Fruit fly (Drosophila melanogaster) whole organism, adult: ENCODE results near the gene gdl-ORF39.

Source experiments
- CG11617 ChIP-seq: fragments of 200-800 bp; sonication (Bioruptor generic); optimal IDR thresholded peaks from 2 replicates; lab custom pipeline; 2017; ENCODE audit warnings: mild to moderate bottlenecking, missing biosample characterization, missing genetic modification reagents, missing genetic modification characterization
- CG12768 ChIP-seq: fragments of 200-800 bp; sonication (Bioruptor generic); optimal IDR thresholded peaks from 2 replicates; lab custom pipeline; 2017; ENCODE audit warnings: missing biosample characterization, missing genetic modification characterization, mild to moderate bottlenecking, moderate library complexity, missing genetic modification reagents
- CG14711 ChIP-seq: fragments of 200-800 bp; sonication (Bioruptor generic); optimal IDR thresholded peaks from 2 replicates; lab custom pipeline; 2018; ENCODE audit warnings: missing biosample characterization, mild to moderate bottlenecking, missing genetic modification characterization, moderate library complexity
- CG1620 ChIP-seq: fragments of 200-800 bp; sonication (Bioruptor generic); optimal IDR thresholded peaks from 2 replicates; lab custom pipeline; 2016; ENCODE audit warnings: missing biosample characterization, missing genetic modification characterization
- CG33017 ChIP-seq: fragments of 200-800 bp; sonication (Bioruptor generic); optimal IDR thresholded peaks from 2 replicates; lab custom pipeline; 2018; ENCODE audit warnings: missing biosample characterization, mild to moderate bottlenecking, missing genetic modification characterization, moderate library complexity
- CG5204 ChIP-seq: fragments of 200-800 bp; sonication (Bioruptor generic); optimal IDR thresholded peaks from 2 replicates; lab custom pipeline; 2016; ENCODE audit warnings: missing biosample characterization, missing genetic modification characterization
- CG7045 ChIP-seq: fragments of 200-800 bp; sonication (Bioruptor generic); optimal IDR thresholded peaks from 2 replicates; lab custom pipeline; 2017; ENCODE audit warnings: missing biosample characterization, mild to moderate bottlenecking, missing genetic modification characterization
- CG7101 ChIP-seq: fragments of 200-800 bp; sonication (Bioruptor generic); optimal IDR thresholded peaks from 2 replicates; lab custom pipeline; 2018; ENCODE audit warnings: missing biosample characterization, mild to moderate bottlenecking, missing genetic modification characterization, moderate library complexity
- Clk ChIP-seq: fragments of 200-800 bp; sonication (Bioruptor generic); optimal IDR thresholded peaks from 2 replicates; lab custom pipeline; 2017; ENCODE audit warnings: missing biosample characterization, missing genetic modification characterization
- Crg-1 ChIP-seq: fragments of 200-800 bp; sonication (Bioruptor generic); optimal IDR thresholded peaks from 2 replicates; lab custom pipeline; 2016; ENCODE audit warnings: missing biosample characterization, missing genetic modification characterization
- Hr96 ChIP-seq: fragments of 200-800 bp; sonication (Bioruptor generic); optimal IDR thresholded peaks from 2 replicates; lab custom pipeline; 2016; ENCODE audit warnings: missing biosample characterization, missing genetic modification characterization
- Mnt ChIP-seq: fragments of 200-800 bp; sonication (Bioruptor generic); optimal IDR thresholded peaks from 2 replicates; lab custom pipeline; 2016; ENCODE audit warnings: missing biosample characterization, mild to moderate bottlenecking, missing genetic modification characterization
- bab1 ChIP-seq: fragments of 200-800 bp; sonication (Bioruptor generic); optimal IDR thresholded peaks from 3 replicates; lab custom pipeline; 2019; ENCODE audit warnings: missing biosample characterization, mild to moderate bottlenecking, missing genetic modification characterization, moderate library complexity
- cic ChIP-seq: fragments of 200-800 bp; sonication (Bioruptor generic); optimal IDR thresholded peaks from 2 replicates; lab custom pipeline; 2017; ENCODE audit warnings: missing biosample characterization, mild to moderate bottlenecking, missing genetic modification characterization, moderate library complexity
- cnc ChIP-seq, 2 experiments: fragments of >200 bp; optimal IDR thresholded peaks; 2 replicates each; lab custom pipeline; 2017
- kay ChIP-seq: fragments of 200-800 bp; sonication (Bioruptor generic); peaks from one replicate; lab custom pipeline; 2016; ENCODE audit warnings: missing biosample characterization, missing genetic modification characterization, borderline replicate concordance
- ovo ChIP-seq: fragments of 200-800 bp; sonication (Bioruptor generic); optimal IDR thresholded peaks from 2 replicates; lab custom pipeline; 2016; ENCODE audit warnings: missing biosample characterization, missing genetic modification characterization
- pad ChIP-seq: fragments of 200-800 bp; sonication (Bioruptor generic); optimal IDR thresholded peaks from 3 replicates; lab custom pipeline; 2017; ENCODE audit warnings: missing biosample characterization, missing genetic modification characterization, mild to moderate bottlenecking, moderate library complexity, missing genetic modification reagents
- tj ChIP-seq: fragments of 200-800 bp; sonication (Bioruptor generic); optimal IDR thresholded peaks from 3 replicates; lab custom pipeline; 2017; ENCODE audit warnings: missing biosample characterization, mild to moderate bottlenecking, missing genetic modification characterization, moderate library complexity
- toe ChIP-seq: fragments of 200-800 bp; sonication (Bioruptor generic); optimal IDR thresholded peaks from 2 replicates; lab custom pipeline; 2016; ENCODE audit warnings: missing biosample characterization, missing genetic modification characterization

Gene gdl-ORF39

DNA sequence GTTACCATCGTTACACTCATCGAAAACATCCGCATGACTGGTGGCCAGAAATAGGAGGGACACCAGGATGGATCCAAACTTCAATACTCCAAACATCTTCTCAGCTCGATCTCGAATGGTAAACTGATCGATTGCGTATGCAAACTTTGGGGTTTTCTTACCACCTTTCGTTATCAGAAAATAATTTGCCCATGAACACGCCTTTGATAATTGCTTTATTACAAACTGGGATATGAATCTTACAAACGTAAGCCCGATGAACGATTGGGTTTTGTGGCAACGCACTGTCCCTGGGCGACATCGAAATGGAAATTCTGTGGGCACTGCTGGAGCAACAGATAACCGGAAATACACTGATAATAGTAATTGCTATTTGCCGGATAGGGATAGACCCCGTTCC lies 17.5 kb downstream of the gdl-ORF39 start, which contains the start of gene CG33985:
Gene CG33985, minus strand, starts transcription at position 101 of the 400 bp plus-strand sequence.
- TF ChIP-seq CG7101 (tag; lab: Kevin White, UChicago) (no peak), tj (GFP tag; lab: Kevin White, UChicago) (no peak), cnc (optimal IDR thresholded peaks at IDR 0.05; lab: Kevin White, UChicago) (no peak), kay (GFP tag; lab: Kevin White, UChicago) (no peak), ovo (no peak), Hr96 (GFP tag; lab: Kevin White, UChicago) (no peak), pad (no peak), cic (GFP tag; lab: Kevin White, UChicago) (no peak), CG14711 (tag; lab: Kevin White, UChicago) (no peak), CG12768 (GFP tag; lab: Kevin White, UChicago) (no peak), bab1 (GFP tag; lab: Kevin White, UChicago) (no peak), toe (GFP tag; lab: Kevin White, UChicago) (no peak), Clk (no peak)

DNA sequence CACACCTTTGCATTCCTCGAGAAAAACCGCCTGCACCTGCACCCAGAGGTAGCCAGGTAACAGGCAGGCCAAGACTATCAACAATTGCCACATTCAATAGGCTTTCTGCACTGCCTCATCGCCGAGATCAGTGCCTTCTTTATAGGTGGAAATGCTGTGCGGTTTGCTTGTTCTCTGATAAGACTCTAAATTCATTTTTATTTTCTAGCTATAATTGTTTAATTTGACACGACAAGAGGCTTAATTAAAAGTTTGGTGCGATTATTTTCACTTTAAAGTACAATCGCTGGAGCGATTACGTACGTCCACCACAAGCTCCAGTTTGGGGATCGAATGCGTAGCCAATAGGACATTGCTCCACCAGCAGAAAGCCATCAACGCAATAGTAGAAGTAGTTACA lies 18.2 kb downstream of the gdl-ORF39 start, which contains the start of gene CG42729:
Gene CG42729, minus strand, starts transcription at position 101 of the 400 bp plus-strand sequence.
- no peak for TF ChIP-seq cnc (optimal IDR thresholded peaks at IDR 0.05; lab: Kevin White, UChicago)
- TF ChIP-seq CG7101 (tag; lab: Kevin White, UChicago): no peak
- TF ChIP-seq kay (GFP tag; lab: Kevin White, UChicago): no peak
- no peak for TF ChIP-seq pad
- no peak for TF ChIP-seq Crg-1 (GFP tag; lab: Kevin White, UChicago)
- no peak for TF ChIP-seq bab1 (GFP tag; lab: Kevin White, UChicago)
- no peak for TF ChIP-seq Mnt (GFP tag; lab: Kevin White, UChicago)
- no peak for TF ChIP-seq CG33017
- no peak for TF ChIP-seq CG12768 (GFP tag; lab: Kevin White, UChicago)
- TF ChIP-seq CG5204: no peak
- no peak for TF ChIP-seq Hr96 (GFP tag; lab: Kevin White, UChicago)
- TF ChIP-seq CG1620: no peak
- no peak for TF ChIP-seq toe (GFP tag; lab: Kevin White, UChicago)
- TF ChIP-seq cic (GFP tag; lab: Kevin White, UChicago): no peak
- no peak for TF ChIP-seq CG14711 (tag; lab: Kevin White, UChicago)
- no peak for TF ChIP-seq ovo
- no peak for TF ChIP-seq tj (GFP tag; lab: Kevin White, UChicago)
- TF ChIP-seq CG11617 (GFP tag; lab: Kevin White, UChicago): no peak
- no peak for TF ChIP-seq CG7045

DNA sequence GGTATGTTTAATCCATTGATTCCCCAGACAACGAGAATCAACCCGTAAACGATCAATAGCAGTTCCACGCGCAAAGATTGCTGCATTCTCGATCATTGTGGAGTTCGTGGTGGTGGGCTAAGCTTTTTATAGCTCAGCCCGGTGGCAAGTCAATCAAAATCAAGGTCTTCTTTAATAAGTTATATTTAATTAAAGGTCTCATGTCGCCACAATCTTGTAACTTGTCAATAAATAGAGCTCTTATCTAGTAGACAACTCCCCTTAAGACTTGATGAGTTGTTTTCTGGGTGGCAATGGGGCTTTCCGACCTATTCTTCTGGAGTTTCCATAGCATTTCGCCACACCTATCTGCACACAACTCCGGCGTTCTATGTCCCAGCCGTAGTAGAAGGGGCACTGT lies 18.9 kb downstream of the gdl-ORF39 start, which contains the start of gene CG42728:
Gene CG42728, minus strand, starts transcription at position 101 of the 400 bp plus-strand sequence.
- no peak for TF ChIP-seq toe (GFP tag; lab: Kevin White, UChicago)
- no peak for TF ChIP-seq Clk
- TF ChIP-seq Mnt (GFP tag; lab: Kevin White, UChicago): no peak
- no peak for TF ChIP-seq kay (GFP tag; lab: Kevin White, UChicago)
- TF ChIP-seq CG1620: no peak
- TF ChIP-seq pad: no peak
- no peak for TF ChIP-seq CG14711 (tag; lab: Kevin White, UChicago)
- TF ChIP-seq cnc (optimal IDR thresholded peaks at IDR 0.05; lab: Kevin White, UChicago): no peak

DNA sequence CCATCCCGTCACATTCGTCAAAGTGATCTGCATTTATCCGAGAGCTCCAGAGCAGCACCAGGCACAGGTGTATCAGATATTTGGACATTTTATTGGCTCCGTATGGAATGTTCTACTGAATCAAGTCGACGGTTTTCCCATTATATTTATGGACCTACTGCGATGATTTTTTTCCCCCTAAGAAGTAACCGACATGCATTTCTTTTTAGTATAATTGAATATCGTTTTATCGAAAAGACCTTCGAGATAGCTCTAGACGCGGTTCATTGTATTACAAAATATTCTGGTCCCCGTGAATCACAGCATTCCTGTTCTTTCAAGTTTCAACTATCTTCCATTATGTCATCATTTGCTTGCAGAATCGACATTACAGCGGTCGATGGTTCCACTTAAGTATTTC lies 19.9 kb downstream of the gdl-ORF39 start, which contains the start of gene obst-H:
Gene obst-H, minus strand, starts transcription at position 101 of the 400 bp plus-strand sequence.
- TF ChIP-seq Mnt (GFP tag; lab: Kevin White, UChicago): no peak
- no peak for TF ChIP-seq Clk
- TF ChIP-seq pad: no peak
- TF ChIP-seq CG11617 (GFP tag; lab: Kevin White, UChicago): no peak
- TF ChIP-seq CG7045: no peak
- no peak for TF ChIP-seq CG33017
- TF ChIP-seq tj (GFP tag; lab: Kevin White, UChicago): no peak
- no peak for TF ChIP-seq kay (GFP tag; lab: Kevin White, UChicago)
- TF ChIP-seq CG1620: no peak
- TF ChIP-seq Hr96 (GFP tag; lab: Kevin White, UChicago): no peak
- TF ChIP-seq cnc (optimal IDR thresholded peaks at IDR 0.05; lab: Kevin White, UChicago): no peak
- no peak for TF ChIP-seq CG7101 (tag; lab: Kevin White, UChicago)
- TF ChIP-seq CG14711 (tag; lab: Kevin White, UChicago): no peak
- no peak for TF ChIP-seq CG12768 (GFP tag; lab: Kevin White, UChicago)
- no peak for TF ChIP-seq ovo
- TF ChIP-seq cic (GFP tag; lab: Kevin White, UChicago): no peak
- TF ChIP-seq bab1 (GFP tag; lab: Kevin White, UChicago): no peak
- TF ChIP-seq toe (GFP tag; lab: Kevin White, UChicago): no peak

DNA sequence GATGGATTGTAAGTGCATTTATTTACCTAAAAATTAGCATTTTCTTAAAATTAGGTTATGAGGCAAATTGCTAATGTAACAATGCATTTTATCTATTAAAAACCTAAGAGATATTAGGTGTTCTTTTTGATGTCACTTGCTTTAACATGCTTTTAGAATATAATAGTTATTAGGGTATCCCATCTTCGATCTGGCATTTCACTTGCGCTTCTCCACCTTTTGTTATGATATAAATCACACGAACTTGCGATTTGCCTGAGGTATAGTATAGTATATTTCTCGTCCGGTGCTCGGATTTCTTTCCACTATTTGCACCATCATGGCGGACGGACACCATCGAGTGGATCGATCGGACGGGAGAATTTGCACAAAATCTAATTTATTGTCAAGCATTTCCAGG lies 20.8 kb downstream of the gdl-ORF39 start:
- no peak for TF ChIP-seq toe (GFP tag; lab: Kevin White, UChicago)
- no peak for TF ChIP-seq tj (GFP tag; lab: Kevin White, UChicago)
- no peak for TF ChIP-seq CG33017
- no peak for TF ChIP-seq Crg-1 (GFP tag; lab: Kevin White, UChicago)
- no peak for TF ChIP-seq CG7101 (tag; lab: Kevin White, UChicago)
- TF ChIP-seq Hr96 (GFP tag; lab: Kevin White, UChicago): no peak
- TF ChIP-seq kay (GFP tag; lab: Kevin White, UChicago): no peak
- TF ChIP-seq CG5204: no peak
- TF ChIP-seq cnc (optimal IDR thresholded peaks at IDR 0.05; lab: Kevin White, UChicago): no peak
- no peak for TF ChIP-seq cic (GFP tag; lab: Kevin White, UChicago)
- no peak for TF ChIP-seq bab1 (GFP tag; lab: Kevin White, UChicago)
- TF ChIP-seq Clk: no peak
- no peak for TF ChIP-seq CG7045
- no peak for TF ChIP-seq CG12768 (GFP tag; lab: Kevin White, UChicago)
- TF ChIP-seq CG1620: no peak
- TF ChIP-seq pad: no peak

DNA sequence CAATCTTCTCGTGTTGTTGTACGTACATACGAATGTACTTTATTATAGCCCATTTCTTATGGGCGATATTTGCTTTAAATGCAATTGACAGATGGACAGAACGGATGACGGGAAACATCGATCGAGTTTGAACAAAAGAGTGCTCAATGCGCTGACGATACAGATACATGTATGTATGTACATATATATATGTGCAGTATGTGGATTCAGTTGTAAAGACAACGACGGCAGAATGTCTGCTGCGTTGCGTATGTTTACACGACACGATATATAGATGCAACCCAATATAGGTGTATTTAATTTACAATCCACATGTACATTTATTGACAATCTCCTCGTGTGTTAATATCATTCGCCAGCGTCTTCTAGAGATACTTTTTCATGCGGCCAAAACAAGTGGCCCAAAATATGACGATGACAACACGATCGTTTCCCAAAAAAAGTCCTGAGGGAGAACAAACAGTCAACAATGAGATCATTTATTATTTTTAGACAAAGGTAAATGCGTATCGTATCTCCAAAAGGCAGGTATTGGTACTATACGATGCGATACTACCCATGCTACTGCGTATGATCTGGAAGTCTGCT lies 21.5 kb downstream of the gdl-ORF39 start:
- TF ChIP-seq pad (no peak), Crg-1 (GFP tag; lab: Kevin White, UChicago) (no peak), bab1 (GFP tag; lab: Kevin White, UChicago) (no peak), toe (GFP tag; lab: Kevin White, UChicago) (no peak), tj (GFP tag; lab: Kevin White, UChicago) (peak; percentile 92), kay (GFP tag; lab: Kevin White, UChicago) (peak; percentile 66), Clk (no peak), CG5204 (no peak), CG1620 (no peak)
